Worm (Caenorhabditis elegans) whole organism, L4 larva: Measurements from ENCODE around the gene ZC455.1.
A peak's percentile ranks its signal among the peaks of the same experiment; 100 is the strongest.

Experiments used
- D1046.2 ChIP-seq: fragments of 200-800 bp; sonication (Bioruptor generic); IDR thresholded peaks from 2 replicates; pipeline ENCODE4 v1.3.6; 2022; ENCODE audit warnings: missing genetic modification characterization, missing compliant biosample characterization
- F26F4.8 ChIP-seq: fragments of 200-800 bp; sonication (Bioruptor generic); conservative IDR thresholded peaks from 2 replicates; pipeline ENCODE4 v1.3.6; 2022; ENCODE audit warnings: missing genetic modification characterization, missing compliant biosample characterization
- F37D6.2 ChIP-seq: sonication (generic microtip); optimal IDR thresholded peaks from 2 replicates; lab custom pipeline; 2016; ENCODE audit warnings: mild to moderate bottlenecking, missing genetic modification characterization, missing compliant biosample characterization
- Y48G9A.11 ChIP-seq: fragments of 200-800 bp; sonication (Bioruptor generic); IDR thresholded peaks from 2 replicates; pipeline ENCODE4 v1.3.6; 2022; ENCODE audit warnings: missing genetic modification reagents, missing genetic modification characterization, missing compliant biosample characterization
- Y75B8A.6 ChIP-seq: fragments of 200-800 bp; sonication (Bioruptor generic); IDR thresholded peaks from 2 replicates; pipeline ENCODE4 v1.3.6; 2022; ENCODE audit warnings: missing genetic modification reagents, missing genetic modification characterization, missing compliant biosample characterization
- ZK337.2 ChIP-seq: fragments of 200-800 bp; sonication (Bioruptor generic); IDR thresholded peaks from 2 replicates; pipeline ENCODE4 v1.3.6; 2022; ENCODE audit warnings: missing genetic modification reagents, missing genetic modification characterization, missing compliant biosample characterization
- aly-2 ChIP-seq: sonication (generic microtip); optimal IDR thresholded peaks from 2 replicates; lab custom pipeline; 2018; ENCODE audit warnings: missing biosample characterization, missing genetic modification characterization
- arid-1 ChIP-seq: fragments of 200-800 bp; sonication (Bioruptor generic); conservative IDR thresholded peaks from 2 replicates; pipeline ENCODE4 v1.3.6; 2022; ENCODE audit warnings: missing genetic modification reagents, missing genetic modification characterization, missing compliant biosample characterization
- attf-4 ChIP-seq: sonication (generic microtip); optimal IDR thresholded peaks from 3 replicates; lab custom pipeline; 2017; ENCODE audit warnings: missing biosample characterization, missing genetic modification characterization
- ceh-28 ChIP-seq: fragments of 150-350 bp; optimal IDR thresholded peaks from 2 replicates; lab custom pipeline; 2014; ENCODE audit warnings: missing biosample characterization, missing genetic modification reagents, missing genetic modification characterization
- ceh-32 ChIP-seq: sonication (generic microtip); optimal IDR thresholded peaks from 2 replicates; lab custom pipeline; 2016; ENCODE audit warnings: mild to moderate bottlenecking, missing genetic modification characterization, missing compliant biosample characterization; ENCODE audit not compliant: poor library complexity
- ceh-82 ChIP-seq: sonication (generic microtip); optimal IDR thresholded peaks from 2 replicates; lab custom pipeline; 2017; ENCODE audit warnings: missing biosample characterization, missing genetic modification characterization
- daf-12 ChIP-seq: fragments of 150-350 bp; optimal IDR thresholded peaks from 2 replicates; lab custom pipeline; 2014; ENCODE audit warnings: missing biosample characterization, missing genetic modification reagents, missing genetic modification characterization
- daf-19 ChIP-seq: fragments of 200-800 bp; sonication (Bioruptor generic); conservative IDR thresholded peaks from 2 replicates; pipeline ENCODE4 v1.3.6; 2022; ENCODE audit warnings: missing genetic modification characterization, missing compliant biosample characterization
- dmd-9 ChIP-seq: fragments of 200-800 bp; sonication (Bioruptor generic); IDR thresholded peaks from 2 replicates; pipeline ENCODE4 v1.3.6; 2022; ENCODE audit warnings: missing genetic modification reagents, missing genetic modification characterization, missing compliant biosample characterization
- dpl-1 ChIP-seq: fragments of 150-350 bp; optimal IDR thresholded peaks from 2 replicates; lab custom pipeline; 2014; ENCODE audit warnings: missing biosample characterization, missing genetic modification reagents, missing genetic modification characterization
- dve-1 ChIP-seq: sonication (generic microtip); optimal IDR thresholded peaks from 2 replicates; lab custom pipeline; 2017; ENCODE audit warnings: antibody characterized with exemption, mild to moderate bottlenecking, missing genetic modification characterization, missing compliant biosample characterization; ENCODE audit not compliant: insufficient read depth
- egl-27 ChIP-seq: sonication (generic microtip); optimal IDR thresholded peaks from 3 replicates; lab custom pipeline; 2017; ENCODE audit warnings: missing biosample characterization, missing genetic modification reagents, missing genetic modification characterization
- gei-8 ChIP-seq: fragments of 200-800 bp; sonication (Bioruptor generic); optimal IDR thresholded peaks from 2 replicates; lab custom pipeline; 2018; ENCODE audit warnings: mild to moderate bottlenecking, missing genetic modification characterization, missing compliant biosample characterization
- hif-1 ChIP-seq, 2 experiments: sonication (generic microtip); optimal IDR thresholded peaks; 2 replicates each; lab custom pipeline; 2016 to 2017; ENCODE audit warnings: missing compliant biosample characterization in 2 of 2, missing genetic modification characterization in 2 of 2, missing genetic modification reagents in 2 of 2, missing genotype in 2 of 2, mild to moderate bottlenecking in 1 of 2
- hlh-11 ChIP-seq: fragments of 200-800 bp; sonication (Bioruptor generic); optimal IDR thresholded peaks from 2 replicates; lab custom pipeline; 2018; ENCODE audit warnings: mild to moderate bottlenecking, missing genetic modification characterization, missing compliant biosample characterization
- hlh-30 ChIP-seq: sonication (generic microtip); optimal IDR thresholded peaks from 2 replicates; lab custom pipeline; 2017; ENCODE audit warnings: antibody characterized with exemption, mild to moderate bottlenecking, missing genetic modification characterization, missing compliant biosample characterization; ENCODE audit not compliant: insufficient read depth
- hmg-1.1 ChIP-seq: fragments of 200-800 bp; sonication (Bioruptor generic); IDR thresholded peaks from 2 replicates; pipeline ENCODE4 v1.3.6; 2022; ENCODE audit warnings: missing genetic modification reagents, missing genetic modification characterization, missing compliant biosample characterization
- lin-1 ChIP-seq: fragments of 200-800 bp; sonication (Bioruptor generic); IDR thresholded peaks from 2 replicates; pipeline ENCODE4 v1.3.6; 2022; ENCODE audit warnings: missing genetic modification reagents, missing genetic modification characterization, missing compliant biosample characterization
- madf-9 ChIP-seq: fragments of 200-800 bp; sonication (Bioruptor generic); conservative IDR thresholded peaks from 2 replicates; pipeline ENCODE4 v1.3.6; 2022; ENCODE audit warnings: missing genetic modification reagents, missing genetic modification characterization, missing compliant biosample characterization
- mes-2 ChIP-seq: sonication (generic microtip); optimal IDR thresholded peaks from 2 replicates; lab custom pipeline; 2016; ENCODE audit warnings: missing genotype, mild to moderate bottlenecking, missing genetic modification characterization, missing compliant biosample characterization; ENCODE audit not compliant: poor library complexity, severe bottlenecking
- mxl-2 ChIP-seq: fragments of 200-800 bp; sonication (Bioruptor generic); conservative IDR thresholded peaks from 2 replicates; pipeline ENCODE4 v1.3.6; 2022; ENCODE audit warnings: missing genetic modification reagents, missing genetic modification characterization, missing compliant biosample characterization
- mxl-3 ChIP-seq: fragments of 200-800 bp; sonication (Bioruptor generic); optimal IDR thresholded peaks from 2 replicates; lab custom pipeline; 2018; ENCODE audit warnings: mild to moderate bottlenecking, missing genetic modification characterization, missing compliant biosample characterization
- nhr-10 ChIP-seq: fragments of 150-350 bp; optimal IDR thresholded peaks from 2 replicates; lab custom pipeline; 2014; ENCODE audit warnings: missing biosample characterization, missing genetic modification characterization
- nhr-25 ChIP-seq: sonication (generic microtip); optimal IDR thresholded peaks from 2 replicates; lab custom pipeline; 2017; ENCODE audit warnings: missing genetic modification characterization, mild to moderate bottlenecking, missing compliant biosample characterization, antibody characterized with exemption, moderate library complexity, borderline replicate concordance; ENCODE audit not compliant: insufficient read depth
- nhr-41 ChIP-seq: fragments of 200-800 bp; sonication (Bioruptor generic); IDR thresholded peaks from 2 replicates; pipeline ENCODE4 v1.3.6; 2022; ENCODE audit warnings: missing genetic modification reagents, missing genetic modification characterization, missing compliant biosample characterization
- nhr-6 ChIP-seq: fragments of 150-350 bp; optimal IDR thresholded peaks from 2 replicates; lab custom pipeline; 2014; ENCODE audit warnings: missing biosample characterization, missing genetic modification characterization
- nhr-77 ChIP-seq: fragments of 150-350 bp; optimal IDR thresholded peaks from 2 replicates; lab custom pipeline; 2014; ENCODE audit warnings: missing biosample characterization, missing genetic modification characterization
- php-3 ChIP-seq: fragments of 200-800 bp; sonication (Bioruptor generic); IDR thresholded peaks from 2 replicates; pipeline ENCODE4 v1.3.6; 2022; ENCODE audit warnings: missing genetic modification reagents, missing genetic modification characterization, missing compliant biosample characterization
- pqm-1 ChIP-seq: sonication (generic microtip); optimal IDR thresholded peaks from 2 replicates; lab custom pipeline; 2017; ENCODE audit warnings: missing biosample characterization, missing genetic modification characterization
- saeg-2 ChIP-seq: fragments of 200-800 bp; sonication (Bioruptor generic); IDR thresholded peaks from 2 replicates; pipeline ENCODE4 v1.3.6; 2022; ENCODE audit warnings: missing genetic modification reagents, missing genetic modification characterization, missing compliant biosample characterization
- sdz-12 ChIP-seq: fragments of 200-800 bp; sonication (Bioruptor generic); optimal IDR thresholded peaks from 2 replicates; lab custom pipeline; 2018; ENCODE audit warnings: mild to moderate bottlenecking, missing genetic modification characterization, missing compliant biosample characterization
- set-16 ChIP-seq: fragments of 200-800 bp; sonication (Bioruptor generic); IDR thresholded peaks from 2 replicates; pipeline ENCODE4 v1.3.6; 2022; ENCODE audit warnings: missing genetic modification reagents, missing genetic modification characterization, missing compliant biosample characterization
- tra-1 ChIP-seq: fragments of 200-800 bp; sonication (Bioruptor generic); IDR thresholded peaks from 2 replicates; pipeline ENCODE4 v1.3.6; 2022; ENCODE audit warnings: missing genetic modification reagents, missing genetic modification characterization, missing compliant biosample characterization
- unc-130 ChIP-seq: sonication (generic microtip); optimal IDR thresholded peaks from 2 replicates; lab custom pipeline; 2016; ENCODE audit warnings: missing genetic modification reagents, missing genetic modification characterization, missing compliant biosample characterization
- unc-62 ChIP-seq, 3 experiments: fragments of 150-350 bp in 1 of 3; sonication (generic microtip); optimal IDR thresholded peaks in 2 of 3; peaks in 1 of 3; 1 replicate in 1 of 3; 2 replicates in 2 of 3; lab custom pipeline; 2014 to 2017; ENCODE audit warnings: missing biosample characterization in 3 of 3, missing genetic modification characterization in 3 of 3, missing genetic modification reagents in 3 of 3, missing genotype in 1 of 3
- zag-1 ChIP-seq: fragments of 150-350 bp; optimal IDR thresholded peaks from 2 replicates; lab custom pipeline; 2014; ENCODE audit warnings: missing biosample characterization, missing genetic modification characterization
- ztf-7 ChIP-seq: fragments of 150-350 bp; optimal IDR thresholded peaks from 2 replicates; lab custom pipeline; 2014; ENCODE audit warnings: missing biosample characterization, missing genetic modification characterization

Gene ZC455.1

ce11 chrV:12733465-12734248, 39.7 kb upstream of the ZC455.1 start, which contains the start of the genes dhs-21 and xbx-9 (continued):
- peak; percentile 65 for TF ChIP-seq pqm-1 (tag; lab: Kevin White, UChicago)
- no peak for TF ChIP-seq gei-8 (GFP tag; lab: Kevin White, UChicago)
- TF ChIP-seq sdz-12 (GFP tag; lab: Kevin White, UChicago) = no peak
- no peak for TF ChIP-seq daf-19 (GFP tag; lab: Robert Waterston, UW)

- no peak for TF ChIP-seq daf-12 (tag; lab: Kevin White, UChicago)
- no peak for TF ChIP-seq ztf-7
- TF ChIP-seq egl-27 (tag; lab: Kevin White, UChicago) = no peak
- TF ChIP-seq hlh-11 = peak; percentile 8
- no peak for TF ChIP-seq tra-1 (GFP tag; lab: Robert Waterston, UW)
- peak; percentile 58; the same call in 1 of the 2 replicates for TF ChIP-seq set-16 (GFP tag; lab: Robert Waterston, UW)
- TF ChIP-seq madf-9 (GFP tag; lab: Robert Waterston, UW) = no peak
- TF ChIP-seq daf-19 (GFP tag; lab: Robert Waterston, UW) = 0 out of 2 replicates have a peak, but pooled peaks have one; percentile 59
- no peak for TF ChIP-seq unc-130 (GFP tag; lab: Kevin White, UChicago)
Observed at ce11 chrV:12736166-12736753, 37.1 kb upstream of the ZC455.1 start, which contains the start of gene cky-1. cky-1 (plus strand) TSS chrV:12736703.

- peak; percentile 51 for TF ChIP-seq hlh-11
- no peak for TF ChIP-seq ceh-28 (tag; lab: Kevin White, UChicago)
- no peak for TF ChIP-seq tra-1 (GFP tag; lab: Robert Waterston, UW)
- no peak for TF ChIP-seq hlh-30 (tag; lab: Kevin White, UChicago)
- TF ChIP-seq zag-1 (tag; lab: Kevin White, UChicago) = no peak
- no peak for TF ChIP-seq aly-2 (tag; lab: Kevin White, UChicago)
- no peak for TF ChIP-seq F37D6.2 (tag; lab: Kevin White, UChicago)
- TF ChIP-seq Y48G9A.11 (GFP tag; lab: Robert Waterston, UW) = no peak
- TF ChIP-seq arid-1 (GFP tag; lab: Robert Waterston, UW) = no peak
- no peak for TF ChIP-seq php-3
- no peak for TF ChIP-seq nhr-25
- no peak for TF ChIP-seq ceh-32 (tag; lab: Kevin White, UChicago)
- TF ChIP-seq ZK337.2 (GFP tag; lab: Robert Waterston, UW) = no peak
- no peak for TF ChIP-seq mxl-2
- TF ChIP-seq nhr-10 (tag; lab: Kevin White, UChicago) = no peak
- no peak for TF ChIP-seq mes-2 (tag; lab: Kevin White, UChicago)
- no peak for TF ChIP-seq Y75B8A.6 (GFP tag; lab: Robert Waterston, UW)
- TF ChIP-seq dpl-1 (GFP tag; lab: Kevin White, UChicago) = no peak
- TF ChIP-seq gei-8 (GFP tag; lab: Kevin White, UChicago) = no peak
- no peak for TF ChIP-seq saeg-2 (GFP tag; lab: Robert Waterston, UW)
- TF ChIP-seq nhr-77 = no peak
- TF ChIP-seq ztf-7 = peak; percentile 96
- no peak for TF ChIP-seq D1046.2 (GFP tag; lab: Robert Waterston, UW)
- no peak for TF ChIP-seq hif-1 (tag; optimal IDR thresholded peaks at IDR 0.05; lab: Kevin White, UChicago)
- no peak for TF ChIP-seq egl-27 (tag; lab: Kevin White, UChicago)
- TF ChIP-seq F26F4.8 (GFP tag; lab: Robert Waterston, UW) = no peak
- TF ChIP-seq nhr-41 (GFP tag; lab: Robert Waterston, UW) = no peak
- no peak for TF ChIP-seq unc-62 (GFP tag; optimal IDR thresholded peaks at IDR 0.05 in 1 of 2; lab: Kevin White, UChicago)
- no peak for TF ChIP-seq unc-62 (tag; optimal IDR thresholded peaks at IDR 0.05; lab: Kevin White, UChicago)
- TF ChIP-seq dve-1 (tag; lab: Kevin White, UChicago) = peak; percentile 64
- TF ChIP-seq hmg-1.1 (GFP tag; lab: Robert Waterston, UW) = no peak
- no peak for TF ChIP-seq lin-1 (GFP tag; lab: Robert Waterston, UW)
- no peak for TF ChIP-seq attf-4 (tag; lab: Kevin White, UChicago)
- TF ChIP-seq dmd-9 (GFP tag; lab: Robert Waterston, UW) = no peak
- peak; percentile 40 for TF ChIP-seq nhr-6 (tag; lab: Kevin White, UChicago)
- no peak for TF ChIP-seq mxl-3 (GFP tag; lab: Kevin White, UChicago)
- TF ChIP-seq ceh-82 (tag; lab: Kevin White, UChicago) = no peak
Observed at ce11 chrV:12741684-12742083, 31.6 kb upstream of the ZC455.1 start, which contains the start of gene hrg-7. hrg-7 (plus strand) TSS chrV:12742041.
